Worm (Caenorhabditis elegans) whole organism, early embryonic: ENCODE measurements around the gene swt-1.

Experiments
- ama-1 ChIP-seq: fragments of 150-350 bp; optimal IDR thresholded peaks from 2 replicates; lab custom pipeline; 2014
- pes-1 ChIP-seq: fragments of 200-800 bp; sonication (Bioruptor generic); IDR thresholded peaks from 2 replicates; pipeline ENCODE4 v1.3.6; 2022; ENCODE audit warnings: missing genetic modification reagents, missing genetic modification characterization, missing compliant biosample characterization
- scrt-1 ChIP-seq: fragments of 200-800 bp; sonication (Bioruptor generic); IDR thresholded peaks from 2 replicates; pipeline ENCODE4 v1.3.6; 2022; ENCODE audit warnings: missing genetic modification characterization, missing compliant biosample characterization
- tra-4 ChIP-seq: sonication (generic microtip); optimal IDR thresholded peaks from 2 replicates; lab custom pipeline; 2017; ENCODE audit warnings: missing genetic modification characterization, missing compliant biosample characterization

DNA sequence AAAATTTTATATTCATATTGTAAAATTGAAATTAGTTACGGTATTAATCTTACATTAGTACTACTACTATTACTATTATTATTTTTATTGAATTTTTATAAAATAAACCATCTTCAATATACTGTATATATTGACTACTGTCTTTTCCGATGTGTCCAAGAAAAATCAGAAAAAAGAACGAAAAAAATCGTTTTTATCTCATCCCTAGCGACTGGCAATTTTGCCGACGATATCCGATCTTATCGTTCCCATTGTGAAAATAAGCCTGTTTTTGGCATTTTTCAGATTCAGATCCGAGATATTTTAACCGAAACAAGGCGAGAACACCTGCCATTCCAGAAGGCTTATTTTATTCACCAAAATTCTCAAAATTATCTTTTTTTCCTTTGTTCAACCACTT lies 23.2 kb downstream of the swt-1 start, which contains the start of gene F18F11.4:
- no peak for TF ChIP-seq ama-1 (lab: Kevin White, UChicago)
- TF ChIP-seq pes-1 (GFP tag; lab: Robert Waterston, UW), result no peak
- no peak for TF ChIP-seq tra-4
- TF ChIP-seq scrt-1 (GFP tag; lab: Robert Waterston, UW), result no peak
